Fruit fly (Drosophila melanogaster) whole organism, embryonic: ENCODE data around the gene S-Lap4.

Source experiments
- Awh ChIP-seq: fragments of 200-800 bp; sonication (Bioruptor generic); IDR thresholded peaks from 2 replicates; pipeline ENCODE4, ENCODE4 v1.3.6; 2022; ENCODE audit warnings: missing biosample characterization, missing genetic modification characterization
- B-H1 ChIP-seq: fragments of 200-800 bp; sonication (Bioruptor generic); IDR thresholded peaks from 3 replicates; pipeline ENCODE4 v1.3.6; 2022; ENCODE audit warnings: missing biosample characterization, missing genetic modification characterization
- CG10267 ChIP-seq: fragments of 200-800 bp; sonication (Bioruptor generic); optimal IDR thresholded peaks from 2 replicates; lab custom pipeline; 2018; ENCODE audit warnings: missing biosample characterization, mild to moderate bottlenecking, missing genetic modification characterization, moderate library complexity
- CG10654 ChIP-seq: fragments of 200-800 bp; sonication (Bioruptor generic); optimal IDR thresholded peaks from 2 replicates; lab custom pipeline; 2016; ENCODE audit warnings: missing biosample characterization, missing genetic modification characterization
- CG11504 ChIP-seq: fragments of 200-800 bp; sonication (Bioruptor generic); optimal IDR thresholded peaks from 3 replicates; lab custom pipeline; 2019; ENCODE audit warnings: missing biosample characterization, mild to moderate bottlenecking, missing genetic modification characterization, moderate library complexity
- CG12391 ChIP-seq: fragments of 200-800 bp; sonication (Bioruptor generic); optimal IDR thresholded peaks from 3 replicates; lab custom pipeline; 2018; ENCODE audit warnings: missing biosample characterization, mild to moderate bottlenecking, missing genetic modification characterization, moderate library complexity
- CG15269 ChIP-seq: fragments of 200-800 bp; sonication (Bioruptor generic); optimal IDR thresholded peaks from 2 replicates; lab custom pipeline; 2018; ENCODE audit warnings: missing biosample characterization, mild to moderate bottlenecking, missing genetic modification characterization, moderate library complexity
- CG15601 ChIP-seq: fragments of 200-800 bp; sonication (Bioruptor generic); optimal IDR thresholded peaks from 3 replicates; lab custom pipeline; 2019; ENCODE audit warnings: missing biosample characterization, mild to moderate bottlenecking, missing genetic modification characterization, moderate library complexity
- CG17829 ChIP-seq: fragments of 200-800 bp; optimal IDR thresholded peaks from 2 replicates; lab custom pipeline; 2019; ENCODE audit warnings: missing biosample characterization, mild to moderate bottlenecking, missing genetic modification characterization, moderate library complexity
- CG18262 ChIP-seq: fragments of 200-800 bp; optimal IDR thresholded peaks from 3 replicates; lab custom pipeline; 2019; ENCODE audit warnings: missing biosample characterization, mild to moderate bottlenecking, missing genetic modification characterization, moderate library complexity
- CG18619 ChIP-seq: fragments of 200-800 bp; sonication (Bioruptor generic); optimal IDR thresholded peaks from 3 replicates; lab custom pipeline; 2017; ENCODE audit warnings: missing biosample characterization, mild to moderate bottlenecking, missing genetic modification characterization
- CG2678 ChIP-seq: fragments of 200-800 bp; sonication (Bioruptor generic); optimal IDR thresholded peaks from 3 replicates; lab custom pipeline; 2019; ENCODE audit warnings: missing biosample characterization, mild to moderate bottlenecking, missing genetic modification characterization, moderate library complexity
- CG2712 ChIP-seq: fragments of 200-800 bp; optimal IDR thresholded peaks from 3 replicates; lab custom pipeline; 2019; ENCODE audit warnings: missing biosample characterization, mild to moderate bottlenecking, missing genetic modification characterization, moderate library complexity
- CG31441 ChIP-seq: fragments of 200-800 bp; sonication (Bioruptor generic); IDR thresholded peaks from 2 replicates; pipeline ENCODE4 v1.3.6; 2022; ENCODE audit warnings: missing biosample characterization, missing genetic modification characterization
- CG4617 ChIP-seq: fragments of 200-800 bp; sonication (Bioruptor generic); optimal IDR thresholded peaks from 3 replicates; lab custom pipeline; 2016; ENCODE audit warnings: missing biosample characterization, missing genetic modification characterization, borderline replicate concordance
- CG7556 ChIP-seq: fragments of 200-800 bp; sonication (Bioruptor generic); optimal IDR thresholded peaks from 2 replicates; lab custom pipeline; 2017; ENCODE audit warnings: missing biosample characterization, mild to moderate bottlenecking, missing genetic modification characterization
- CG7839 ChIP-seq: fragments of 200-800 bp; sonication (Bioruptor generic); optimal IDR thresholded peaks from 3 replicates; lab custom pipeline; 2018; ENCODE audit warnings: missing biosample characterization, mild to moderate bottlenecking, missing genetic modification characterization, moderate library complexity
- CG8478 ChIP-seq: fragments of >200 bp; optimal IDR thresholded peaks from 2 replicates; lab custom pipeline; 2018
- CG8924 ChIP-seq: fragments of 200-800 bp; optimal IDR thresholded peaks from 3 replicates; lab custom pipeline; 2019; ENCODE audit warnings: missing biosample characterization, mild to moderate bottlenecking, missing genetic modification characterization, moderate library complexity
- CoRest ChIP-seq: fragments of 200-800 bp; sonication (Bioruptor generic); optimal IDR thresholded peaks from 3 replicates; lab custom pipeline; 2018; ENCODE audit warnings: missing biosample characterization, mild to moderate bottlenecking, missing genetic modification characterization, moderate library complexity
- D19A ChIP-seq: fragments of 200-800 bp; optimal IDR thresholded peaks from 3 replicates; lab custom pipeline; 2019; ENCODE audit warnings: missing biosample characterization, mild to moderate bottlenecking, missing genetic modification characterization, moderate library complexity
- E2f2 ChIP-seq: fragments of 200-800 bp; sonication (Bioruptor generic); IDR thresholded peaks from 2 replicates; pipeline ENCODE4 v1.3.6; 2022; ENCODE audit warnings: missing biosample characterization, missing genetic modification characterization
- Hr3 ChIP-seq: fragments of 200-800 bp; sonication (Bioruptor generic); optimal IDR thresholded peaks from 3 replicates; lab custom pipeline; 2016; ENCODE audit warnings: missing biosample characterization, missing genetic modification characterization
- Hr51 ChIP-seq, 2 experiments: fragments of 200-800 bp; sonication (Bioruptor generic); optimal IDR thresholded peaks; 2 replicates in 1 of 2; 3 replicates in 1 of 2; lab custom pipeline; 2016 to 2018; ENCODE audit warnings: missing biosample characterization in 2 of 2, missing genetic modification characterization in 2 of 2, mild to moderate bottlenecking in 1 of 2, moderate library complexity in 1 of 2
- Mad ChIP-seq: fragments of 200-800 bp; sonication (Bioruptor generic); optimal IDR thresholded peaks from 2 replicates; lab custom pipeline; 2016; ENCODE audit warnings: missing biosample characterization, missing genetic modification characterization
- NFAT ChIP-seq: fragments of 200-800 bp; sonication (Bioruptor generic); IDR thresholded peaks from 2 replicates; pipeline ENCODE4 v1.3.6; 2022; ENCODE audit warnings: missing biosample characterization, missing genetic modification characterization
- Nf-YB ChIP-seq: fragments of 200-800 bp; sonication (Bioruptor generic); optimal IDR thresholded peaks from 3 replicates; lab custom pipeline; 2019; ENCODE audit warnings: missing biosample characterization, mild to moderate bottlenecking, missing genetic modification characterization, moderate library complexity
- Sox102F ChIP-seq: fragments of 200-800 bp; sonication (Bioruptor generic); optimal IDR thresholded peaks from 2 replicates; lab custom pipeline; 2018; ENCODE audit warnings: missing biosample characterization, mild to moderate bottlenecking, missing genetic modification characterization, moderate library complexity
- Spps ChIP-seq: fragments of 200-800 bp; sonication (Bioruptor generic); optimal IDR thresholded peaks from 2 replicates; lab custom pipeline; 2018; ENCODE audit warnings: missing biosample characterization, mild to moderate bottlenecking, missing genetic modification characterization
- Ssrp ChIP-seq: fragments of 200-800 bp; sonication (Bioruptor generic); optimal IDR thresholded peaks from 2 replicates; lab custom pipeline; 2018; ENCODE audit warnings: missing biosample characterization, mild to moderate bottlenecking, missing genetic modification characterization, moderate library complexity
- bsh ChIP-seq, 2 experiments: fragments of 200-800 bp; sonication (Bioruptor generic); optimal IDR thresholded peaks; 2 replicates each; lab custom pipeline; 2017 to 2018; ENCODE audit warnings: mild to moderate bottlenecking in 2 of 2, missing biosample characterization in 2 of 2, missing genetic modification characterization in 2 of 2, moderate library complexity in 1 of 2
- disco-r ChIP-seq: fragments of 200-800 bp; sonication (Bioruptor generic); optimal IDR thresholded peaks from 2 replicates; lab custom pipeline; 2016; ENCODE audit warnings: missing biosample characterization, missing genetic modification characterization
- dmrt99B ChIP-seq: fragments of 200-800 bp; sonication (Bioruptor generic); optimal IDR thresholded peaks from 2 replicates; lab custom pipeline; 2018; ENCODE audit warnings: missing biosample characterization, mild to moderate bottlenecking, missing genetic modification characterization, moderate library complexity
- gem ChIP-seq: fragments of 200-800 bp; sonication (Bioruptor generic); optimal IDR thresholded peaks from 2 replicates; lab custom pipeline; 2019; ENCODE audit warnings: missing biosample characterization, mild to moderate bottlenecking, missing genetic modification characterization, moderate library complexity
- grau ChIP-seq: fragments of 200-800 bp; optimal IDR thresholded peaks from 3 replicates; lab custom pipeline; 2019; ENCODE audit warnings: missing biosample characterization, mild to moderate bottlenecking, missing genetic modification characterization, moderate library complexity
- hkb ChIP-seq, 2 experiments: fragments of 200-800 bp in 1 of 2; fragments of >200 bp in 1 of 2; sonication (Bioruptor generic) in 1 of 2; IDR thresholded peaks in 1 of 2; optimal IDR thresholded peaks in 1 of 2; 2 replicates each; pipeline versions ENCODE4 v1.3.6 to Lab custom; 2017 to 2022; ENCODE audit warnings: missing biosample characterization in 1 of 2, missing genetic modification characterization in 1 of 2
- knrl ChIP-seq: fragments of 200-800 bp; sonication (Bioruptor generic); IDR thresholded peaks from 3 replicates; pipeline ENCODE4 v1.3.6; 2022; ENCODE audit warnings: missing biosample characterization, missing genetic modification characterization; ENCODE audit not compliant: partially characterized antibody
- lola ChIP-seq, 3 experiments: fragments of >200 bp in 2 of 3; fragments of 200-800 bp in 1 of 3; sonication (Bioruptor generic) in 1 of 3; optimal IDR thresholded peaks; 2 replicates each; lab custom pipeline; 2017 to 2019; ENCODE audit warnings: missing biosample characterization in 3 of 3, missing genetic modification characterization in 3 of 3, mild to moderate bottlenecking in 1 of 3, moderate library complexity in 1 of 3
- nmo ChIP-seq: fragments of 200-800 bp; sonication (Bioruptor generic); optimal IDR thresholded peaks from 2 replicates; lab custom pipeline; 2018; ENCODE audit warnings: missing biosample characterization, mild to moderate bottlenecking, missing genetic modification characterization, moderate library complexity
- oc ChIP-seq: fragments of 200-800 bp; sonication (Bioruptor generic); optimal IDR thresholded peaks from 2 replicates; lab custom pipeline; 2018; ENCODE audit warnings: missing biosample characterization, mild to moderate bottlenecking, missing genetic modification characterization, moderate library complexity
- phol ChIP-seq: fragments of 200-800 bp; sonication (Bioruptor generic); optimal IDR thresholded peaks from 3 replicates; lab custom pipeline; 2018; ENCODE audit warnings: missing biosample characterization, mild to moderate bottlenecking, missing genetic modification characterization, moderate library complexity
- psq ChIP-seq: fragments of 200-800 bp; sonication (Bioruptor generic); optimal IDR thresholded peaks from 2 replicates; lab custom pipeline; 2017; ENCODE audit warnings: missing biosample characterization, missing genetic modification characterization
- ro ChIP-seq: fragments of 200-800 bp; sonication (Bioruptor generic); IDR thresholded peaks from 2 replicates; pipeline ENCODE4 v1.3.6; 2022; ENCODE audit warnings: missing biosample characterization, missing genetic modification characterization
- row ChIP-seq: fragments of 200-800 bp; sonication (Bioruptor generic); IDR thresholded peaks from 3 replicates; pipeline ENCODE4 v1.3.6; 2022; ENCODE audit warnings: missing biosample characterization, missing genetic modification characterization
- slbo ChIP-seq: fragments of 200-800 bp; sonication (Bioruptor generic); IDR thresholded peaks from 2 replicates; pipeline ENCODE4 v1.3.6; 2022; ENCODE audit warnings: missing biosample characterization, missing genetic modification characterization
- stc ChIP-seq: fragments of 200-800 bp; sonication (Bioruptor generic); IDR thresholded peaks from 2 replicates; pipeline ENCODE4 v1.3.6; 2022; ENCODE audit warnings: missing biosample characterization, missing genetic modification characterization
- trem ChIP-seq: fragments of 200-800 bp; optimal IDR thresholded peaks from 3 replicates; lab custom pipeline; 2019; ENCODE audit warnings: missing biosample characterization, mild to moderate bottlenecking, missing genetic modification characterization, moderate library complexity
- unpg ChIP-seq: fragments of 200-800 bp; sonication (Bioruptor generic); optimal IDR thresholded peaks from 3 replicates; lab custom pipeline; 2018; ENCODE audit warnings: missing biosample characterization, mild to moderate bottlenecking, missing genetic modification characterization, moderate library complexity

Gene S-Lap4

DNA sequence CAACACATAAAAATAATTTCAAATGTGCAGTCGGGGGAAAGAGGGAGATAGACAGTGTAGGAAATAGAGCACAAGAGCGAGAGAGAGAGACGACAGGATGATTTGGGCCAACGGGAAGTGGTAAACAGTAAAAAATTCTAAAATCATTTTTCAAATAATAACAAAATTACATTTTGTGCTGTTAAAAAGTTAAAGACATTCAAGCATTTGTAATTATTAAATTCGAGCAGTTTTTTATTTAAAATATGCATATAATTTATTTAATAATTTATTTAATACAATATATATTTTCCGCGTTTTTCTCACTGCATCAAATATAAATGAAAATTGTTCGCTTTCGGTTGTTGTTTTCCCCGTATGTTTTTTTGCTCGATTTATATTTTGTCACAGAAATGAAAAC, 45.6 kb downstream of the S-Lap4 start (continued):
- TF ChIP-seq CG17829 (tag; lab: Kevin White, UChicago): peak; percentile 68
- no peak for TF ChIP-seq psq (GFP tag; lab: Kevin White, UChicago)
- no peak for TF ChIP-seq Mad
- TF ChIP-seq lola (GFP tag; optimal IDR thresholded peaks at IDR 0.05; lab: Kevin White, UChicago): peak in 1 of 3 experiments; percentile 32
- peak in 1 of 2 experiments; percentile 58 for TF ChIP-seq bsh (GFP tag; optimal IDR thresholded peaks at IDR 0.05; lab: Kevin White, UChicago)
- peak; percentile 29 for TF ChIP-seq unpg (GFP tag; lab: Kevin White, UChicago)
- TF ChIP-seq phol (tag; lab: Kevin White, UChicago): peak; percentile 48
- TF ChIP-seq grau (tag; lab: Kevin White, UChicago): peak; percentile 47
- peak; percentile 62 for TF ChIP-seq CG2678 (tag; lab: Kevin White, UChicago)
- peak; percentile 75 for TF ChIP-seq CG2712 (tag; lab: Kevin White, UChicago)
- no peak for TF ChIP-seq CG4617 (GFP tag; lab: Kevin White, UChicago)
- no peak for TF ChIP-seq ro (GFP tag; lab: Robert Waterston, UW)
- no peak for TF ChIP-seq slbo (GFP tag; lab: Robert Waterston, UW)
- peak; percentile 48 for TF ChIP-seq CG11504 (tag; lab: Kevin White, UChicago)
- TF ChIP-seq B-H1: peak; percentile 21; the same call in 1 of the 3 replicates
- peak; percentile 13 for TF ChIP-seq D19A (tag; lab: Kevin White, UChicago)
- TF ChIP-seq CG7839 (tag; lab: Kevin White, UChicago): peak; percentile 41
- peak; percentile 35 for TF ChIP-seq CG15601 (tag; lab: Kevin White, UChicago)
- peak; percentile 51 for TF ChIP-seq CG8924 (tag; lab: Kevin White, UChicago)
- peak; percentile 65 for TF ChIP-seq Sox102F (GFP tag; lab: Kevin White, UChicago)
- TF ChIP-seq CG18262 (tag; lab: Kevin White, UChicago): peak; percentile 67
- TF ChIP-seq knrl (GFP tag; lab: Robert Waterston, UW): no peak
- no peak for TF ChIP-seq disco-r (GFP tag; lab: Kevin White, UChicago)
- TF ChIP-seq Hr51 (GFP tag; optimal IDR thresholded peaks at IDR 0.05; lab: Kevin White, UChicago): peak in 1 of 2 experiments; percentile 55
- TF ChIP-seq stc (GFP tag; lab: Robert Waterston, UW): no peak
- 0 out of 2 replicates have a peak, but pooled peaks have one; percentile 19 for TF ChIP-seq E2f2 (GFP tag; lab: Robert Waterston, UW)
- TF ChIP-seq hkb (optimal IDR thresholded peaks at IDR 0.05; lab: Kevin White, UChicago): no peak
- peak; percentile 26; the same call in 1 of the 2 replicates for TF ChIP-seq hkb (GFP tag; IDR thresholded peaks at IDR 0.05; lab: Robert Waterston, UW)
- peak; percentile 49 for TF ChIP-seq nmo (GFP tag; lab: Kevin White, UChicago)
- peak; percentile 45; the same call in 1 of the 2 replicates for TF ChIP-seq Awh (GFP tag; lab: Robert Waterston, UW)
- TF ChIP-seq CG18619: no peak
- TF ChIP-seq NFAT: no peak
- peak; percentile 58 for TF ChIP-seq gem (tag; lab: Kevin White, UChicago)
- peak; percentile 58 for TF ChIP-seq CG12391
- peak; percentile 64; the same call in 2 of the 3 replicates for TF ChIP-seq row (GFP tag; lab: Robert Waterston, UW)
- peak; percentile 37 for TF ChIP-seq Hr3 (GFP tag; lab: Kevin White, UChicago)
- peak; percentile 22 for TF ChIP-seq CG7556 (GFP tag; lab: Kevin White, UChicago)
- peak; percentile 23 for TF ChIP-seq CG15269 (tag; lab: Kevin White, UChicago)
- peak; percentile 39 for TF ChIP-seq CoRest (tag; lab: Kevin White, UChicago)
- peak; percentile 0 for TF ChIP-seq Nf-YB (GFP tag; lab: Kevin White, UChicago)
- peak; percentile 18 for TF ChIP-seq trem (tag; lab: Kevin White, UChicago)
- peak; percentile 46 for TF ChIP-seq oc (tag; lab: Kevin White, UChicago)
- TF ChIP-seq dmrt99B: peak; percentile 62
- no peak for TF ChIP-seq CG8478 (lab: Kevin White, UChicago)
- peak; percentile 20 for TF ChIP-seq CG10267
- TF ChIP-seq CG31441 (GFP tag; lab: Robert Waterston, UW): peak; percentile 69
- TF ChIP-seq Ssrp: peak; percentile 36
- TF ChIP-seq CG10654 (GFP tag; lab: Kevin White, UChicago): no peak
- TF ChIP-seq Spps (tag; lab: Kevin White, UChicago): peak; percentile 11
- TF ChIP-seq, all 482 proteins: peak for 64
